Fruit fly (Drosophila melanogaster) Kc167 (cell line): Measurements from ENCODE around the gene CG9928.

ENCODE experiments used
- Myc ChIP-seq: fragments of >200 bp; optimal IDR thresholded peaks from 2 replicates; lab custom pipeline; 2017; ENCODE audit warnings: missing external identifiers
- Sin3A ChIP-seq: fragments of >200 bp; optimal IDR thresholded peaks from 2 replicates; lab custom pipeline; 2018; ENCODE audit warnings: missing external identifiers
- h ChIP-seq: fragments of >200 bp; optimal IDR thresholded peaks from 3 replicates; lab custom pipeline; 2018; ENCODE audit warnings: missing external identifiers
- psq ChIP-seq: fragments of >200 bp; optimal IDR thresholded peaks from 2 replicates; lab custom pipeline; 2017; ENCODE audit warnings: missing external identifiers
- ttk ChIP-seq: sonication (Bioruptor generic); optimal IDR thresholded peaks from 2 replicates; lab custom pipeline; 2017; ENCODE audit warnings: missing external identifiers

dm6 chr2L:13097200-13097599, 45.5 kb downstream of the CG9928 start:
- TF ChIP-seq h (lab: Kevin White, UChicago) (no peak), psq (no peak), Myc (lab: Kevin White, UChicago) (no peak), ttk (no peak), Sin3A (lab: Kevin White, UChicago) (no peak)
